Fruit fly (Drosophila melanogaster) whole organism, wandering third instar larva: ENCODE data around the gene Lsd-2.

Source experiments
- Dfd ChIP-seq: fragments of >200 bp; optimal IDR thresholded peaks from 2 replicates; lab custom pipeline; 2017; ENCODE audit warnings: missing biosample characterization, missing genetic modification characterization
- usp ChIP-seq: fragments of >200 bp; optimal IDR thresholded peaks from 2 replicates; lab custom pipeline; 2017; ENCODE audit warnings: missing biosample characterization, missing genetic modification characterization

- TF ChIP-seq usp (GFP tag; lab: Kevin White, UChicago) (no peak), Dfd (GFP tag; lab: Kevin White, UChicago) (no peak)
These were observed 40.4 kb upstream of the Lsd-2 start, which contains the start of gene Cyp4s3 for dm6 chrX:15116397-15116796.
